Worm (Caenorhabditis elegans): ENCODE measurements around the gene irk-1.

Gene irk-1

DNA sequence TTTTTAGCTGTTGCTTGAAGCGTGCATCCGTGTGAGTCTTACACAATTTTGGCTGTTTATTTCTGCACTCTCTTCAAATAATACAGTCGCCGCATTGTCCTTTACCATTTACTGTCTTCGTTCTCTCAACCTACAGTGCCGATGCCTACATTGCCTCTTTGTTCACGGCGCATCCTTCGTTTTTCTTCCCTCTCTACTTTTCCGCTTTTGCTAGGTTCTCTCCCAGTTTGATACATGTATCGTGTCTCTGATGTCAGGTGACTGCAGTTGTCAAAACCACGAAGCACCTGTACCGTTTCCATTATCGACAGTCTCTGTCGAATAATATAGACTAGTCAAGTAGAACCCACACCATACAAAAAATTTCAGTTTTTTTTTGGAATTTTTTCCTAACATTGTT, 30.7 kb upstream of the irk-1 start (continued):
- TF ChIP-seq F37D6.2 (tag; optimal IDR thresholded peaks at IDR 0.05) (no peak), ama-1 (optimal IDR thresholded peaks at IDR 0.05) (no peak), nhr-28 (tag; optimal IDR thresholded peaks at IDR 0.05) (peak; percentile 80), hlh-30 (tag; optimal IDR thresholded peaks at IDR 0.05; ENCODE audit: insufficient read depth) (peak; percentile 78), hif-1 (tag; optimal IDR thresholded peaks at IDR 0.05) (no peak), zip-11 (GFP tag; IDR thresholded peaks at IDR 0.05) (no peak), saeg-2 (GFP tag; IDR thresholded peaks at IDR 0.05) (no peak), egl-43 (GFP tag; IDR thresholded peaks at IDR 0.05) (no peak), spr-3 (GFP tag; optimal IDR thresholded peaks at IDR 0.05) (no peak), fkh-10 (GFP tag; optimal IDR thresholded peaks at IDR 0.05) (no peak), Y5F2A.4 (GFP tag; optimal IDR thresholded peaks at IDR 0.05) (no peak), unc-39 (tag; optimal IDR thresholded peaks at IDR 0.05) (no peak), hmg-1.1 (GFP tag; IDR thresholded peaks at IDR 0.05) (0 out of 2 replicates have a peak, but pooled peaks have one; percentile 30), egl-27 (tag; optimal IDR thresholded peaks at IDR 0.05) (no peak), snpc-1.2 (GFP tag; IDR thresholded peaks at IDR 0.05) (no peak), skn-1 (tag; optimal IDR thresholded peaks at IDR 0.05) (no peak), aly-2 (tag; optimal IDR thresholded peaks at IDR 0.05) (no peak), duxl-1 (tag; optimal IDR thresholded peaks at IDR 0.05; ENCODE audit: poor library complexity) (no peak), daf-16 (GFP tag; optimal IDR thresholded peaks at IDR 0.05) (no peak), daf-16 (tag; optimal IDR thresholded peaks at IDR 0.05) (peak; percentile 31), hlh-11 (tag; optimal IDR thresholded peaks at IDR 0.05) (peak; percentile 62), mes-2 (tag; optimal IDR thresholded peaks at IDR 0.05; ENCODE audit: poor library complexity, severe bottlenecking) (peak; percentile 50), dmd-9 (GFP tag; IDR thresholded peaks at IDR 0.05) (no peak), Y105C5A.15 (GFP tag; IDR thresholded peaks at IDR 0.05) (no peak), D1046.2 (GFP tag; IDR thresholded peaks at IDR 0.05) (no peak), mxl-2 (GFP tag; conservative IDR thresholded peaks at IDR 0.05) (no peak), php-3 (GFP tag; IDR thresholded peaks at IDR 0.05) (no peak), nhr-6 (tag; optimal IDR thresholded peaks at IDR 0.05) (no peak), ctbp-1 (GFP tag; IDR thresholded peaks at IDR 0.05) (no peak), nhr-48 (tag; optimal IDR thresholded peaks at IDR 0.05) (no peak), ceh-20 (GFP tag; IDR thresholded peaks at IDR 0.05) (no peak), mdl-1 (tag; optimal IDR thresholded peaks at IDR 0.05) (peak in 1 of 2 experiments; percentile 31), tra-1 (GFP tag; IDR thresholded peaks at IDR 0.05) (no peak)

DNA sequence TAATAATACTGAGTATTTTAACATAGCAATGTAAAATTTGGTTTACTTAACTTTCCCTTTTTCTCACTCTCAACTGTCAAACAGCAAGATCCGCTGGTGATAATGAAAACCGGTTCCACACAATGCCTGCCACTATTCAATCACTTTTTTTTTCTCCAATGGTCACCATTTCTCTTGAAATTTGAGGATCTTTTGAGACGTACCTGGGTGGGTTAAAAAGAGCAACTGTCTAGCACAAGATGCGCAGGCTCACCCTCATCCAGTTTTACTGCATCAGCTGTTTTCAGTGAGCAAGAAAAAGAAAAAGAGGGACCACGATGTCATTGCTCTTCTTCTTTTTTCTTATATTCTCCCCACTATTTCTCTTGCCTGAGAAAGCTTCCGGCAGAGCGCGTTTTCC, 30.3 kb upstream of the irk-1 start:
- TF ChIP-seq aha-1 (tag) (peak; percentile 7), unc-62 (GFP tag; optimal IDR thresholded peaks at IDR 0.05 in 1 of 2) (peak in 1 of 2 experiments; percentile 97), unc-62 (tag; optimal IDR thresholded peaks at IDR 0.05) (no peak), aly-2 (tag; optimal IDR thresholded peaks at IDR 0.05) (no peak), Y5F2A.4 (GFP tag; optimal IDR thresholded peaks at IDR 0.05) (no peak)

DNA sequence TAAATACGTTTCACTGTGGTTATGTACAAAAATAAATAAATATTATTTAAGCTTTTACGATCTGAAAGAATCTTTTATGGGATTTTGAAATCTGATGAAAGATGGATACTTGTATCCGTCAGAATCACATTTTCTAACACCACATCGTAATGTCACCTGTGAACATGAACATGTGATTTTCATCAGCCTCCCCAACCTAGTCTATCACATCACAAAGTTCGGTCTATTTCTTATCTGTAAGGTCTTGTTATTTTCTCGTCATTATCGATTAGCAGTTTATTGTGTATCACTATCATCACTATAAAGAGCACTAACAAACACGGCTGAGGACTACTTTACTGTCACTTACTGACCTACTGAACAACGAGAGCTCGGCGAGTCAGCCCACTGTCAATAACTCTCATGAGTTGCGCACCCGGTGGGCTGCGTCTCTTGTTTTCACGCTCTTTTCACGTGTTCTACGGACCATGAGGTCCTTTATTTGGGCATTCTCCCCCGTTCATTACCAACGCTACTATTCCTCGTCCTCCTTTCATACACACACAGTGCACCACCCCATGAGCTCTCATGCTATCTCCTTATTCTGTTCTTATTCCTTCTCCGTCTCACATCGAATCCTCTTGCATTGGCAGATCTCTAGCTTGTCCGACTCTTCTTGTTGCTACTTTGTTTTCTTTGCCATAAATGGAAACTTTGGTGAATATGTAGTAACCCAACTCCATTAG, 29.4 kb upstream of the irk-1 start:
- TF ChIP-seq aha-1 (tag) = peak; percentile 28
- no peak for TF ChIP-seq zip-2 (tag; optimal IDR thresholded peaks at IDR 0.05)
- TF ChIP-seq hlh-11 (tag; optimal IDR thresholded peaks at IDR 0.05) = peak; percentile 70
- no peak for TF ChIP-seq lin-15B (tag; optimal IDR thresholded peaks at IDR 0.05)
- TF ChIP-seq mxl-2 (GFP tag; conservative IDR thresholded peaks at IDR 0.05) = peak; percentile 75; the same call in 1 of the 2 replicates
- TF ChIP-seq nhr-25 (tag; optimal IDR thresholded peaks at IDR 0.05; ENCODE audit: borderline replicate concordance, insufficient read depth) = no peak
- 0 out of 2 replicates have a peak, but pooled peaks have one; percentile 24 for TF ChIP-seq T26A8.4 (GFP tag; IDR thresholded peaks at IDR 0.05)
- TF ChIP-seq gei-8 (GFP tag; optimal IDR thresholded peaks at IDR 0.05) = no peak
- peak; percentile 16 for TF ChIP-seq mes-2 (tag; optimal IDR thresholded peaks at IDR 0.05; ENCODE audit: poor library complexity, severe bottlenecking)
- no peak for TF ChIP-seq daf-16 (GFP tag; optimal IDR thresholded peaks at IDR 0.05)
- peak; percentile 83 for TF ChIP-seq daf-16 (tag; optimal IDR thresholded peaks at IDR 0.05)
- no peak for TF ChIP-seq Y5F2A.4 (GFP tag; optimal IDR thresholded peaks at IDR 0.05)
- peak in 1 of 2 experiments; percentile 56 for TF ChIP-seq unc-62 (GFP tag; optimal IDR thresholded peaks at IDR 0.05 in 1 of 2)
- TF ChIP-seq unc-62 (tag; optimal IDR thresholded peaks at IDR 0.05) = no peak
- no peak for TF ChIP-seq vab-7 (GFP tag; IDR thresholded peaks at IDR 0.05)
- TF ChIP-seq dmd-8 (GFP tag; IDR thresholded peaks at IDR 0.05) = no peak
- no peak for TF ChIP-seq mdt-29 (GFP tag; IDR thresholded peaks at IDR 0.05)
- peak; percentile 2 for TF ChIP-seq nhr-10 (tag; optimal IDR thresholded peaks at IDR 0.05)
- TF ChIP-seq ceh-62 (tag; optimal IDR thresholded peaks at IDR 0.05) = no peak
- no peak for TF ChIP-seq dmd-9 (GFP tag; IDR thresholded peaks at IDR 0.05)
- TF ChIP-seq nhr-77 (tag; optimal IDR thresholded peaks at IDR 0.05) = peak; percentile 6
- TF ChIP-seq ama-1 (optimal IDR thresholded peaks at IDR 0.05) = no peak

Data from whole organism, L4 larva.